Worm (Caenorhabditis elegans): ENCODE measurements around the gene ZK1240.8.
A peak's percentile ranks its signal among the peaks of the same experiment; 100 is the strongest.

ZK1240.8 gene

ce11 chrII:2352546-2352945 is 23.7 kb upstream of the ZK1240.8 start, which contains the start of gene F43C11.10:
TSS of gene F43C11.10 (minus strand) at chrII:2352646.
- TF ChIP-seq Y67H2A.10 (GFP tag; conservative IDR thresholded peaks at IDR 0.05) (no peak), rec-8 (tag; optimal IDR thresholded peaks at IDR 0.05) (no peak), ceh-79 (tag; optimal IDR thresholded peaks at IDR 0.05) (no peak), him-1 (tag; optimal IDR thresholded peaks at IDR 0.05) (no peak), akir-1 (GFP tag; optimal IDR thresholded peaks at IDR 0.05) (no peak), Y53G8AR.9 (GFP tag; conservative IDR thresholded peaks at IDR 0.05) (no peak), snpc-1.3 (tag; optimal IDR thresholded peaks at IDR 0.05; ENCODE audit: insufficient read depth) (no peak), mcd-1 (GFP tag; IDR thresholded peaks at IDR 0.05) (no peak), nhr-120 (GFP tag; IDR thresholded peaks at IDR 0.05) (no peak), egl-18 (GFP tag; IDR thresholded peaks at IDR 0.05) (no peak), unc-62 (GFP tag; optimal IDR thresholded peaks at IDR 0.05) (no peak), ztf-3 (GFP tag; optimal IDR thresholded peaks at IDR 0.05) (no peak), aptf-2 (GFP tag; conservative IDR thresholded peaks at IDR 0.05) (no peak), Y56A3A.18 (GFP tag; IDR thresholded peaks at IDR 0.05) (no peak), xnd-1 (tag; optimal IDR thresholded peaks at IDR 0.05) (no peak), atf-7 (tag; optimal IDR thresholded peaks at IDR 0.05) (no peak), nfya-2 (GFP tag; IDR thresholded peaks at IDR 0.05) (no peak), ceh-27 (GFP tag; optimal IDR thresholded peaks at IDR 0.05) (no peak), somi-1 (GFP tag; optimal IDR thresholded peaks at IDR 0.05) (no peak), F49E8.2 (tag; optimal IDR thresholded peaks at IDR 0.05; ENCODE audit: insufficient read depth) (no peak)

ce11 chrII:2348005-2348404 is 19.1 kb upstream of the ZK1240.8 start:
- TF ChIP-seq hsf-1 (GFP tag; IDR thresholded peaks at IDR 0.05), result peak; percentile 93

- no peak for TF ChIP-seq lir-1 (GFP tag; conservative IDR thresholded peaks at IDR 0.05)
- TF ChIP-seq lin-54 (GFP tag; optimal IDR thresholded peaks at IDR 0.05), result no peak
- no peak for TF ChIP-seq lsl-1 (GFP tag; optimal IDR thresholded peaks at IDR 0.05)
Measured at ce11 chrII:2346672-2347071, 17.8 kb upstream of the ZK1240.8 start, which contains the start of gene F43C11.4. TSS of gene F43C11.4 (plus strand) at chrII:2346972.

DNA sequence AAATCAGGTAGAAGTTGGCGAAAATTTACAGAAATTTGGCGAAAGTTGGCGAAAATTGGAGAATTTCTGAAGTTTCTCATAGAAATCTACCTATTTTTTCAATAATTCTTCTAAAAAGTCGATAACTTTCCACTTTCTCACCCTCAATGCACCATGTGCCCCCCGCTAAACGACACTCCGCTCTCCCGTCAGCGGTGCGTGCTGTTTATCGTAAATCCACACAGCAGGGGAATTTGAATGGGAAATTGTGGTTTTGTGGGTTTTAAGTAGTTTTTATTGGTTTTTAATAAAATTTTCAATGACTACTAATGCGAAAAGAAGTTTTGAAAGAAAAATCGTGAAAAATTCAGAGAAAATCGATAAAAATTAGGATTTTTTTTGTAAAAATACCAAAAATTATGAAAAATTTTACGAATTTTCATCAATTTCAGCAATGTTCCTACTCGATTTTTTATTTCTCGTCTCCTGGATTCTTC is 13.2 kb upstream of the ZK1240.8 start, which contains the start of gene F43C11.6:
Gene F43C11.6, plus strand, starts transcription at position 426 of the 476 bp plus-strand sequence.
- TF ChIP-seq aptf-2 (GFP tag; conservative IDR thresholded peaks at IDR 0.05), result no peak
- peak; percentile 25 for TF ChIP-seq attf-5 (GFP tag; optimal IDR thresholded peaks at IDR 0.05)
- TF ChIP-seq ceh-40 (GFP tag; IDR thresholded peaks at IDR 0.05), result no peak
- TF ChIP-seq attf-3 (GFP tag; conservative IDR thresholded peaks at IDR 0.05), result peak; percentile 89
- no peak for TF ChIP-seq let-526 (GFP tag; IDR thresholded peaks at IDR 0.05)

- TF ChIP-seq egl-44 (GFP tag; IDR thresholded peaks at IDR 0.05), result no peak
- no peak for TF ChIP-seq dpff-1 (tag; optimal IDR thresholded peaks at IDR 0.05)
- no peak for TF ChIP-seq pbrm-1 (GFP tag; IDR thresholded peaks at IDR 0.05)
- TF ChIP-seq ztf-26 (tag; optimal IDR thresholded peaks at IDR 0.05), result no peak
- TF ChIP-seq tlf-1 (GFP tag; optimal IDR thresholded peaks at IDR 0.05), result no peak
- TF ChIP-seq attf-5 (GFP tag; optimal IDR thresholded peaks at IDR 0.05), result no peak
- no peak for TF ChIP-seq Y67H2A.10 (GFP tag; conservative IDR thresholded peaks at IDR 0.05)
- no peak for TF ChIP-seq nhr-120 (GFP tag; IDR thresholded peaks at IDR 0.05)
Measured at ce11 chrII:2341515-2341914, 12.7 kb upstream of the ZK1240.8 start, which contains the start of gene enri-1. TSS of gene enri-1 (minus strand) at chrII:2341615.

All from whole organism, young adult.